Fruit fly (Drosophila melanogaster) whole organism, embryonic: ENCODE results near the gene Desat1.

Source experiments
- Adf1 ChIP-seq: fragments of 200-800 bp; sonication (Bioruptor generic); IDR thresholded peaks from 2 replicates; pipeline ENCODE4 v1.3.6; 2022; ENCODE audit warnings: missing biosample characterization, missing genetic modification characterization
- Atf3 ChIP-seq: fragments of 200-800 bp; sonication (Bioruptor generic); optimal IDR thresholded peaks from 3 replicates; lab custom pipeline; 2016; ENCODE audit warnings: missing biosample characterization, missing genetic modification characterization
- CG10209 ChIP-seq: fragments of 200-800 bp; sonication (Bioruptor generic); optimal IDR thresholded peaks from 3 replicates; lab custom pipeline; 2017; ENCODE audit warnings: missing biosample characterization, mild to moderate bottlenecking, missing genetic modification characterization, missing genetic modification reagents
- CG11695 ChIP-seq: fragments of 200-800 bp; sonication (Bioruptor generic); IDR thresholded peaks from 3 replicates; pipeline ENCODE4 v1.3.6; 2022; ENCODE audit warnings: missing biosample characterization, missing genetic modification characterization
- CG11723 ChIP-seq: fragments of 200-800 bp; sonication (Bioruptor generic); optimal IDR thresholded peaks from 2 replicates; lab custom pipeline; 2017; ENCODE audit warnings: missing biosample characterization, mild to moderate bottlenecking, missing genetic modification characterization
- CG12769 ChIP-seq: fragments of 200-800 bp; sonication (Bioruptor generic); optimal IDR thresholded peaks from 2 replicates; lab custom pipeline; 2019; ENCODE audit warnings: missing biosample characterization, mild to moderate bottlenecking, missing genetic modification characterization, moderate library complexity
- CG13287 ChIP-seq: fragments of 200-800 bp; sonication (Bioruptor generic); IDR thresholded peaks from 2 replicates; pipeline ENCODE4 v1.3.6; 2022; ENCODE audit warnings: missing biosample characterization, missing genetic modification characterization; ENCODE audit not compliant: partially characterized antibody
- CG13296 ChIP-seq: fragments of 200-800 bp; sonication (Bioruptor generic); optimal IDR thresholded peaks from 3 replicates; lab custom pipeline; 2018; ENCODE audit warnings: missing biosample characterization, mild to moderate bottlenecking, missing genetic modification characterization
- CG13424 ChIP-seq: fragments of 200-800 bp; sonication (Bioruptor generic); optimal IDR thresholded peaks from 2 replicates; lab custom pipeline; 2019; ENCODE audit warnings: missing biosample characterization, mild to moderate bottlenecking, missing genetic modification characterization, moderate library complexity
- CG13624 ChIP-seq: fragments of 200-800 bp; sonication (Bioruptor generic); optimal IDR thresholded peaks from 2 replicates; lab custom pipeline; 2016; ENCODE audit warnings: missing biosample characterization, missing genetic modification characterization
- CG13894 ChIP-seq: fragments of 200-800 bp; sonication (Bioruptor generic); optimal IDR thresholded peaks from 3 replicates; lab custom pipeline; 2018; ENCODE audit warnings: missing biosample characterization, mild to moderate bottlenecking, missing genetic modification characterization, moderate library complexity
- CG14050 ChIP-seq: fragments of 200-800 bp; sonication (Bioruptor generic); IDR thresholded peaks from 3 replicates; pipeline ENCODE4 v1.3.6; 2022; ENCODE audit warnings: missing biosample characterization, missing genetic modification characterization
- CG15011 ChIP-seq: fragments of 200-800 bp; sonication (Bioruptor generic); optimal IDR thresholded peaks from 3 replicates; lab custom pipeline; 2018; ENCODE audit warnings: missing biosample characterization, mild to moderate bottlenecking, missing genetic modification characterization
- CG17328 ChIP-seq: fragments of 200-800 bp; sonication (Bioruptor generic); IDR thresholded peaks from 2 replicates; pipeline ENCODE4 v1.3.6; 2022; ENCODE audit warnings: missing biosample characterization, missing genetic modification characterization
- CG2875 ChIP-seq: fragments of 200-800 bp; sonication (Bioruptor generic); optimal IDR thresholded peaks from 2 replicates; lab custom pipeline; 2017; ENCODE audit warnings: missing biosample characterization, mild to moderate bottlenecking, missing genetic modification characterization, missing genetic modification reagents
- CG32767 ChIP-seq: fragments of 200-800 bp; sonication (Bioruptor generic); IDR thresholded peaks from 2 replicates; pipeline ENCODE4 v1.3.6; 2022; ENCODE audit warnings: missing biosample characterization, missing genetic modification characterization
- CG3847 ChIP-seq: fragments of 200-800 bp; sonication (Bioruptor generic); IDR thresholded peaks from 2 replicates; pipeline ENCODE4 v1.3.6; 2022; ENCODE audit warnings: missing biosample characterization, missing genetic modification characterization
- CG4328 ChIP-seq: fragments of 200-800 bp; sonication (Bioruptor generic); optimal IDR thresholded peaks from 3 replicates; lab custom pipeline; 2017; ENCODE audit warnings: missing biosample characterization, missing genetic modification reagents, missing genetic modification characterization
- CG4360 ChIP-seq: fragments of 200-800 bp; sonication (Bioruptor generic); IDR thresholded peaks from 2 replicates; pipeline ENCODE4 v1.3.6; 2022; ENCODE audit warnings: missing biosample characterization, missing genetic modification characterization
- CG7556 ChIP-seq: fragments of 200-800 bp; sonication (Bioruptor generic); optimal IDR thresholded peaks from 2 replicates; lab custom pipeline; 2017; ENCODE audit warnings: missing biosample characterization, mild to moderate bottlenecking, missing genetic modification characterization
- CG9609 ChIP-seq: fragments of 200-800 bp; sonication (Bioruptor generic); optimal IDR thresholded peaks from 3 replicates; lab custom pipeline; 2016; ENCODE audit warnings: missing biosample characterization, missing genetic modification characterization
- CG9797 ChIP-seq: fragments of 200-800 bp; sonication (Bioruptor generic); optimal IDR thresholded peaks from 3 replicates; lab custom pipeline; 2018; ENCODE audit warnings: missing biosample characterization, mild to moderate bottlenecking, missing genetic modification characterization
- Dref ChIP-seq: fragments of 200-800 bp; sonication (Bioruptor generic); IDR thresholded peaks from 2 replicates; pipeline ENCODE4 v1.3.6; 2022; ENCODE audit warnings: missing biosample characterization, missing genetic modification characterization
- Drgx ChIP-seq: fragments of 200-800 bp; sonication (Bioruptor generic); IDR thresholded peaks from 2 replicates; pipeline ENCODE4 v1.3.6; 2022; ENCODE audit warnings: missing biosample characterization, missing genetic modification characterization
- Eip74EF ChIP-seq, 2 experiments: fragments of 200-800 bp in 1 of 2; fragments of >200 bp in 1 of 2; sonication (Bioruptor generic) in 1 of 2; optimal IDR thresholded peaks; 2 replicates each; lab custom pipeline; 2017 to 2019; ENCODE audit warnings: missing biosample characterization in 2 of 2, missing genetic modification characterization in 2 of 2, mild to moderate bottlenecking in 1 of 2, moderate library complexity in 1 of 2
- GATAe ChIP-seq: fragments of 200-800 bp; sonication (Bioruptor generic); conservative IDR thresholded peaks from 2 replicates; pipeline ENCODE4 v1.3.6; 2022; ENCODE audit warnings: missing biosample characterization, missing genetic modification characterization
- H2.0 ChIP-seq: fragments of 200-800 bp; sonication (Bioruptor generic); IDR thresholded peaks from 2 replicates; pipeline ENCODE4 v1.3.6; 2022; ENCODE audit warnings: missing biosample characterization, missing genetic modification characterization
- HmgZ ChIP-seq: fragments of 200-800 bp; sonication (Bioruptor generic); optimal IDR thresholded peaks from 2 replicates; lab custom pipeline; 2018; ENCODE audit warnings: missing biosample characterization, mild to moderate bottlenecking, missing genetic modification characterization
- NFAT ChIP-seq: fragments of 200-800 bp; sonication (Bioruptor generic); IDR thresholded peaks from 2 replicates; pipeline ENCODE4 v1.3.6; 2022; ENCODE audit warnings: missing biosample characterization, missing genetic modification characterization
- Vsx1 ChIP-seq: fragments of 200-800 bp; sonication (Bioruptor generic); optimal IDR thresholded peaks from 2 replicates; lab custom pipeline; 2017; ENCODE audit warnings: missing biosample characterization, mild to moderate bottlenecking, missing genetic modification characterization, missing genetic modification reagents
- ac ChIP-seq: fragments of 200-800 bp; sonication (Bioruptor generic); optimal IDR thresholded peaks from 3 replicates; lab custom pipeline; 2017; ENCODE audit warnings: missing biosample characterization, mild to moderate bottlenecking, missing genetic modification characterization
- bowl ChIP-seq: fragments of 200-800 bp; sonication (Bioruptor generic); IDR thresholded peaks from 2 replicates; pipeline ENCODE4 v1.3.6; 2022; ENCODE audit warnings: missing biosample characterization, missing genetic modification characterization
- cg ChIP-seq: fragments of 200-800 bp; sonication (Bioruptor generic); optimal IDR thresholded peaks from 3 replicates; lab custom pipeline; 2019; ENCODE audit warnings: missing biosample characterization, mild to moderate bottlenecking, missing genetic modification characterization, moderate library complexity
- croc ChIP-seq: fragments of 200-800 bp; sonication (Bioruptor generic); conservative IDR thresholded peaks from 3 replicates; pipeline ENCODE4 v1.3.6; 2022; ENCODE audit warnings: missing biosample characterization, missing genetic modification characterization
- ems ChIP-seq: fragments of 200-800 bp; sonication (Bioruptor generic); optimal IDR thresholded peaks from 3 replicates; lab custom pipeline; 2016; ENCODE audit warnings: missing biosample characterization, missing genetic modification characterization
- gcm ChIP-seq: fragments of 200-800 bp; sonication (Bioruptor generic); optimal IDR thresholded peaks from 2 replicates; lab custom pipeline; 2019; ENCODE audit warnings: missing biosample characterization, mild to moderate bottlenecking, missing genetic modification characterization, moderate library complexity
- gcm2 ChIP-seq: fragments of 200-800 bp; sonication (Bioruptor generic); optimal IDR thresholded peaks from 2 replicates; lab custom pipeline; 2016; ENCODE audit warnings: missing biosample characterization, missing genetic modification characterization
- lov ChIP-seq, 2 experiments: fragments of 200-800 bp in 1 of 2; fragments of >200 bp in 1 of 2; sonication (Bioruptor generic) in 1 of 2; IDR thresholded peaks in 1 of 2; optimal IDR thresholded peaks in 1 of 2; 2 replicates in 1 of 2; 3 replicates in 1 of 2; pipeline versions ENCODE4 v1.3.6 to Lab custom; 2017 to 2022; ENCODE audit warnings: missing biosample characterization in 1 of 2, missing genetic modification characterization in 1 of 2
- nom ChIP-seq: fragments of 200-800 bp; sonication (Bioruptor generic); optimal IDR thresholded peaks from 2 replicates; lab custom pipeline; 2017; ENCODE audit warnings: missing biosample characterization, missing genetic modification characterization, mild to moderate bottlenecking, moderate library complexity, missing genetic modification reagents
- odd ChIP-seq: fragments of 200-800 bp; sonication (Bioruptor generic); optimal IDR thresholded peaks from 2 replicates; lab custom pipeline; 2017; ENCODE audit warnings: missing biosample characterization, mild to moderate bottlenecking, missing genetic modification characterization
- pb ChIP-seq: fragments of 200-800 bp; sonication (Bioruptor generic); optimal IDR thresholded peaks from 3 replicates; lab custom pipeline; 2016; ENCODE audit warnings: missing biosample characterization, missing genetic modification characterization
- sc ChIP-seq, 3 experiments: fragments of >200 bp in 2 of 3; fragments of 200-800 bp in 1 of 3; sonication (Bioruptor generic) in 1 of 3; optimal IDR thresholded peaks; 2 replicates in 2 of 3; 3 replicates in 1 of 3; lab custom pipeline; 2017; ENCODE audit warnings: mild to moderate bottlenecking in 1 of 3, missing biosample characterization in 1 of 3, missing genetic modification characterization in 1 of 3, missing genetic modification reagents in 1 of 3
- sd ChIP-seq: fragments of 200-800 bp; sonication (Bioruptor generic); optimal IDR thresholded peaks from 3 replicates; lab custom pipeline; 2018; ENCODE audit warnings: missing biosample characterization, mild to moderate bottlenecking, missing genetic modification characterization, moderate library complexity
- sr ChIP-seq: fragments of 200-800 bp; sonication (Bioruptor generic); IDR thresholded peaks from 3 replicates; pipeline ENCODE4 v1.3.6; 2022; ENCODE audit warnings: missing biosample characterization, missing genetic modification characterization
- unpg ChIP-seq: fragments of 200-800 bp; sonication (Bioruptor generic); optimal IDR thresholded peaks from 3 replicates; lab custom pipeline; 2018; ENCODE audit warnings: missing biosample characterization, mild to moderate bottlenecking, missing genetic modification characterization, moderate library complexity
- usp ChIP-seq: fragments of >200 bp; optimal IDR thresholded peaks from 2 replicates; lab custom pipeline; 2017; ENCODE audit warnings: missing biosample characterization, missing genetic modification characterization
- z ChIP-seq: fragments of 200-800 bp; sonication (Bioruptor generic); IDR thresholded peaks from 3 replicates; pipeline ENCODE4 v1.3.6; 2022; ENCODE audit warnings: missing biosample characterization, missing genetic modification characterization

Gene Desat1

DNA sequence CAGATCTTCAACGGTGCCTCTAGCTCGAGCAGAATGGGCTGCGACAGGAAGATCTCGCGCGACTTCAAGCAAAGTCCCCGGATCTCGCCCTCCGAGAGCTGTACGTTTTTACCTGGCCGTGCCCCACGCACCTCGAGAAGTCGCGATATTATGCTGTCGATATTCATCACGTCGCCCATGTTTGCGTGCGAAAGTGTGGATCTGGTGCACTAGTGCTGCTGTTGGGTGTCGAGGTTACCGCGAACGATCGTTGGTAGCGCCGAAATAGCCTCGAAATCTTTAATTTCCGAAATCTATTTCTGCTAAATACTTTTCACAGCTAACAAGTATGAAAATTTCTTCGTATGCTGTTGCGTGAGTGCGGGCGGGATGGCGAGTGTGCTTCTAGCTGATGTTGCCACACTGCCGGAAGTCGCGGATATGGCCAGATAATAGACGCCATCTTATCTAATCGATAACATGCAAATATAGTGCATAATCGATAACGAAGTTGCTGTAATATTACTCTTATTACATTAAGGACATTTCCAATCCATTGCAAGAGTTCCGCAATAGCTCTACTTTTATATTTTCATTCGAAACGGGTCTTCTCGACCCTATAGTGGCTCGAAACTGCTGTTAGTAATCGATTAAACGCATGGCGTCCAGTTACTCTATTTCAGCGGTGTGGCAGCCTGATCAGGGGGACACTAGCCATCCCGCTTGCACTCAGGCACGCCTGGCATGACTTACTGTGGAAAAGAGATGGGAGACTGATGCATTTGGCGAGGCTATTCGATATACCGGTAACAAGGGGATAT is 13.7 kb upstream of the Desat1 start, which contains the start of gene Pp1-87B (continued):
- no peak for TF ChIP-seq sc (optimal IDR thresholded peaks at IDR 0.05; lab: Kevin White, UChicago)
- TF ChIP-seq sc (GFP tag; optimal IDR thresholded peaks at IDR 0.05; lab: Kevin White, UChicago), result no peak
- no peak for TF ChIP-seq CG13624 (GFP tag; lab: Kevin White, UChicago)
- TF ChIP-seq Adf1 (GFP tag; lab: Robert Waterston, UW), result no peak
- TF ChIP-seq ems (GFP tag; lab: Kevin White, UChicago), result no peak
- no peak for TF ChIP-seq gcm (GFP tag; lab: Kevin White, UChicago)
- TF ChIP-seq sd (tag; lab: Kevin White, UChicago), result no peak
- TF ChIP-seq CG32767 (GFP tag; lab: Robert Waterston, UW), result no peak
- no peak for TF ChIP-seq H2.0 (GFP tag; lab: Robert Waterston, UW)
- no peak for TF ChIP-seq CG2875 (GFP tag; lab: Kevin White, UChicago)
- TF ChIP-seq CG9609 (GFP tag; lab: Kevin White, UChicago), result peak; percentile 30
- TF ChIP-seq CG13287 (GFP tag; lab: Robert Waterston, UW), result no peak
- TF ChIP-seq lov (optimal IDR thresholded peaks at IDR 0.05; lab: Kevin White, UChicago), result no peak
- no peak for TF ChIP-seq lov (GFP tag; IDR thresholded peaks at IDR 0.05; lab: Robert Waterston, UW)
- peak; percentile 18 for TF ChIP-seq CG10209 (GFP tag; lab: Kevin White, UChicago)
- peak; percentile 64 for TF ChIP-seq CG3847 (GFP tag; lab: Robert Waterston, UW)
- TF ChIP-seq Vsx1, result no peak
- no peak for TF ChIP-seq croc (GFP tag; lab: Robert Waterston, UW)
- TF ChIP-seq sr (GFP tag; lab: Robert Waterston, UW), result no peak
- no peak for TF ChIP-seq CG17328
- no peak for TF ChIP-seq CG13894
- no peak for TF ChIP-seq ac (GFP tag; lab: Kevin White, UChicago)
- TF ChIP-seq CG9797, result peak; percentile 49
- no peak for TF ChIP-seq bowl (GFP tag; lab: Robert Waterston, UW)
- TF ChIP-seq pb, result no peak
- no peak for TF ChIP-seq unpg (GFP tag; lab: Kevin White, UChicago)
- no peak for TF ChIP-seq CG15011 (GFP tag; lab: Kevin White, UChicago)
- no peak for TF ChIP-seq Drgx (GFP tag; lab: Robert Waterston, UW)
- no peak for TF ChIP-seq CG13424
- no peak for TF ChIP-seq cg
- no peak for TF ChIP-seq CG4360 (GFP tag; lab: Robert Waterston, UW)
- TF ChIP-seq odd (GFP tag; lab: Kevin White, UChicago), result no peak
- no peak for TF ChIP-seq CG11723 (GFP tag; lab: Kevin White, UChicago)
- TF ChIP-seq nom, result no peak
- peak; percentile 32 for TF ChIP-seq CG4328 (GFP tag; lab: Kevin White, UChicago)
- TF ChIP-seq gcm2, result no peak
- no peak for TF ChIP-seq CG13296 (GFP tag; lab: Kevin White, UChicago)
- no peak for TF ChIP-seq CG11695
- no peak for TF ChIP-seq GATAe (GFP tag; lab: Robert Waterston, UW)
- no peak for TF ChIP-seq z (GFP tag; lab: Robert Waterston, UW)
- no peak for TF ChIP-seq Atf3 (GFP tag; lab: Kevin White, UChicago)
- peak; percentile 37 for TF ChIP-seq HmgZ
- TF ChIP-seq usp, result no peak
- no peak for TF ChIP-seq Eip74EF (GFP tag; optimal IDR thresholded peaks at IDR 0.05; lab: Kevin White, UChicago)
- no peak for TF ChIP-seq NFAT
- TF ChIP-seq CG7556 (GFP tag; lab: Kevin White, UChicago), result no peak
- peak; percentile 66 for TF ChIP-seq Dref (GFP tag; lab: Robert Waterston, UW)
- TF ChIP-seq CG12769 (tag; lab: Kevin White, UChicago), result no peak
- TF ChIP-seq CG14050 (GFP tag; lab: Robert Waterston, UW), result no peak
